Fruit fly (Drosophila melanogaster) whole organism, pupa: ENCODE data around the gene mRpS18C.

ENCODE experiments used
- CG10348 ChIP-seq: fragments of 200-800 bp; sonication (Bioruptor generic); IDR thresholded peaks from 2 replicates; pipeline ENCODE4 v1.3.6; 2022; ENCODE audit warnings: missing biosample characterization, missing genetic modification characterization
- CG12605 ChIP-seq: fragments of 200-800 bp; sonication (Bioruptor generic); IDR thresholded peaks from 2 replicates; pipeline ENCODE4 v1.3.6; 2022; ENCODE audit warnings: missing biosample characterization, missing genetic modification characterization
- CG13204 ChIP-seq: fragments of 200-800 bp; sonication (Bioruptor generic); optimal IDR thresholded peaks from 2 replicates; lab custom pipeline; 2018; ENCODE audit warnings: missing biosample characterization, mild to moderate bottlenecking, missing genetic modification characterization, moderate library complexity
- CG14655 ChIP-seq: fragments of 200-800 bp; sonication (Bioruptor generic); optimal IDR thresholded peaks from 3 replicates; lab custom pipeline; 2017; ENCODE audit warnings: mild to moderate bottlenecking, missing biosample characterization, missing genetic modification reagents, missing genetic modification characterization
- CG15710 ChIP-seq: fragments of 200-800 bp; sonication (Bioruptor generic); optimal IDR thresholded peaks from 2 replicates; lab custom pipeline; 2018; ENCODE audit warnings: missing biosample characterization, mild to moderate bottlenecking, missing genetic modification characterization, moderate library complexity
- CG17806 ChIP-seq: fragments of 200-800 bp; sonication (Bioruptor generic); optimal IDR thresholded peaks from 2 replicates; lab custom pipeline; 2018; ENCODE audit warnings: missing biosample characterization, mild to moderate bottlenecking, missing genetic modification characterization, moderate library complexity
- CG32121 ChIP-seq: fragments of 200-800 bp; sonication (Bioruptor generic); IDR thresholded peaks from 2 replicates; pipeline ENCODE4 v1.3.6; 2022; ENCODE audit warnings: missing biosample characterization, missing genetic modification characterization
- CG34367 ChIP-seq: fragments of 200-800 bp; sonication (Bioruptor generic); optimal IDR thresholded peaks from 2 replicates; lab custom pipeline; 2018; ENCODE audit warnings: missing biosample characterization, mild to moderate bottlenecking, missing genetic modification characterization
- CG4496 ChIP-seq: fragments of 200-800 bp; sonication (Bioruptor generic); IDR thresholded peaks from 3 replicates; pipeline ENCODE4 v1.3.6; 2022; ENCODE audit warnings: missing biosample characterization, missing genetic modification characterization
- CG8159 ChIP-seq: fragments of 200-800 bp; sonication (Bioruptor generic); optimal IDR thresholded peaks from 3 replicates; lab custom pipeline; 2018; ENCODE audit warnings: missing biosample characterization, mild to moderate bottlenecking, missing genetic modification characterization, moderate library complexity
- CG8301 ChIP-seq: fragments of 200-800 bp; sonication (Bioruptor generic); optimal IDR thresholded peaks from 2 replicates; lab custom pipeline; 2018; ENCODE audit warnings: missing biosample characterization, mild to moderate bottlenecking, missing genetic modification characterization
- CG9948 ChIP-seq: fragments of 200-800 bp; sonication (Bioruptor generic); optimal IDR thresholded peaks from 2 replicates; lab custom pipeline; 2018; ENCODE audit warnings: missing biosample characterization, mild to moderate bottlenecking, missing genetic modification characterization, moderate library complexity
- D1 ChIP-seq: fragments of 200-800 bp; sonication (Bioruptor generic); optimal IDR thresholded peaks from 2 replicates; lab custom pipeline; 2018; ENCODE audit warnings: missing biosample characterization, mild to moderate bottlenecking, missing genetic modification characterization, moderate library complexity
- EcR ChIP-seq: fragments of 200-800 bp; sonication (Bioruptor generic); optimal IDR thresholded peaks from 3 replicates; lab custom pipeline; 2019; ENCODE audit warnings: missing biosample characterization, missing genetic modification characterization, mild to moderate bottlenecking, moderate library complexity, missing genetic modification reagents
- Ets98B ChIP-seq: fragments of 200-800 bp; sonication (Bioruptor generic); IDR thresholded peaks from 2 replicates; pipeline ENCODE4 v1.3.6; 2022; ENCODE audit warnings: missing biosample characterization, missing genetic modification characterization
- Pif1A ChIP-seq: fragments of 200-800 bp; sonication (Bioruptor generic); optimal IDR thresholded peaks from 3 replicates; lab custom pipeline; 2016; ENCODE audit warnings: missing biosample characterization, missing genetic modification characterization
- Pif1B ChIP-seq: fragments of 200-800 bp; sonication (Bioruptor generic); optimal IDR thresholded peaks from 3 replicates; lab custom pipeline; 2016; ENCODE audit warnings: missing biosample characterization, missing genetic modification characterization
- Snoo ChIP-seq: fragments of 200-800 bp; sonication (Bioruptor generic); optimal IDR thresholded peaks from 3 replicates; lab custom pipeline; 2017; ENCODE audit warnings: missing biosample characterization, mild to moderate bottlenecking, missing genetic modification characterization, inconsistent platforms
- fd96Ca ChIP-seq: fragments of 200-800 bp; sonication (Bioruptor generic); IDR thresholded peaks from 3 replicates; pipeline ENCODE4 v1.3.6; 2022; ENCODE audit warnings: missing biosample characterization, missing genetic modification characterization
- gl ChIP-seq: fragments of 200-800 bp; sonication (Bioruptor generic); optimal IDR thresholded peaks from 2 replicates; lab custom pipeline; 2018; ENCODE audit warnings: missing biosample characterization, mild to moderate bottlenecking, missing genetic modification characterization
- rn ChIP-seq: fragments of 200-800 bp; sonication (Bioruptor generic); IDR thresholded peaks from 2 replicates; pipeline ENCODE4 v1.3.6; 2022; ENCODE audit warnings: missing biosample characterization, missing genetic modification characterization

mRpS18C gene

dm6 chr3R:30424993-30425392 lies 1.2 kb downstream of the mRpS18C start, which contains the start of gene CG15536:
Gene CG15536, minus strand, starts transcription at chr3R:30425162.
- no peak for TF ChIP-seq CG14655 (GFP tag; lab: Kevin White, UChicago)
- TF ChIP-seq CG12605 (GFP tag; lab: Robert Waterston, UW) = no peak
- no peak for TF ChIP-seq EcR (GFP tag; lab: Kevin White, UChicago)
- TF ChIP-seq fd96Ca = no peak
- TF ChIP-seq CG13204 (GFP tag; lab: Kevin White, UChicago) = no peak
- no peak for TF ChIP-seq gl (tag; lab: Kevin White, UChicago)
- no peak for TF ChIP-seq CG32121
- no peak for TF ChIP-seq CG8159 (tag; lab: Kevin White, UChicago)
- TF ChIP-seq rn (GFP tag; lab: Robert Waterston, UW) = no peak
- no peak for TF ChIP-seq Pif1B (GFP tag; lab: Kevin White, UChicago)
- no peak for TF ChIP-seq CG10348 (GFP tag; lab: Robert Waterston, UW)
- no peak for TF ChIP-seq D1
- no peak for TF ChIP-seq Pif1A
- TF ChIP-seq CG4496 (GFP tag; lab: Robert Waterston, UW) = no peak

- no peak for TF ChIP-seq CG8301 (tag; lab: Kevin White, UChicago)
- TF ChIP-seq gl (tag; lab: Kevin White, UChicago) = no peak
- no peak for TF ChIP-seq CG13204 (GFP tag; lab: Kevin White, UChicago)
- no peak for TF ChIP-seq CG9948 (tag; lab: Kevin White, UChicago)
- TF ChIP-seq CG17806 (tag; lab: Kevin White, UChicago) = no peak
- no peak for TF ChIP-seq Pif1B (GFP tag; lab: Kevin White, UChicago)
- no peak for TF ChIP-seq D1
- no peak for TF ChIP-seq rn (GFP tag; lab: Robert Waterston, UW)
- no peak for TF ChIP-seq fd96Ca
- no peak for TF ChIP-seq CG4496 (GFP tag; lab: Robert Waterston, UW)
- TF ChIP-seq CG14655 (GFP tag; lab: Kevin White, UChicago) = no peak
- TF ChIP-seq Pif1A = no peak
- no peak for TF ChIP-seq CG15710 (tag; lab: Kevin White, UChicago)
- TF ChIP-seq CG32121 = no peak
Observed at dm6 chr3R:30425622-30426021, 1.8 kb downstream of the mRpS18C start.

- TF ChIP-seq CG13204 (GFP tag; lab: Kevin White, UChicago) (no peak), Pif1A (no peak), rn (GFP tag; lab: Robert Waterston, UW) (no peak), CG17806 (tag; lab: Kevin White, UChicago) (no peak), CG34367 (tag; lab: Kevin White, UChicago) (no peak), EcR (GFP tag; lab: Kevin White, UChicago) (no peak), CG15710 (tag; lab: Kevin White, UChicago) (no peak), CG10348 (GFP tag; lab: Robert Waterston, UW) (no peak)
Observed at dm6 chr3R:30426626-30427025, 2.9 kb downstream of the mRpS18C start.

dm6 chr3R:30427805-30428359 lies 4.1 kb downstream of the mRpS18C start, which contains the start of gene CG2218:
Gene CG2218, minus strand, starts transcription at chr3R:30428276.
- TF ChIP-seq CG15710 (tag; lab: Kevin White, UChicago) = no peak
- TF ChIP-seq D1 = no peak
- no peak for TF ChIP-seq Pif1B (GFP tag; lab: Kevin White, UChicago)
- TF ChIP-seq CG4496 (GFP tag; lab: Robert Waterston, UW) = peak; percentile 64; the same call in 2 of the 3 replicates
- no peak for TF ChIP-seq rn (GFP tag; lab: Robert Waterston, UW)
- no peak for TF ChIP-seq Pif1A
- TF ChIP-seq CG8301 (tag; lab: Kevin White, UChicago) = no peak
- TF ChIP-seq Snoo (tag; lab: Kevin White, UChicago) = no peak
- TF ChIP-seq CG9948 (tag; lab: Kevin White, UChicago) = no peak
- no peak for TF ChIP-seq CG12605 (GFP tag; lab: Robert Waterston, UW)
- TF ChIP-seq EcR (GFP tag; lab: Kevin White, UChicago) = no peak
- TF ChIP-seq CG8159 (tag; lab: Kevin White, UChicago) = no peak
- no peak for TF ChIP-seq CG32121
- peak; percentile 42 for TF ChIP-seq gl (tag; lab: Kevin White, UChicago)
- TF ChIP-seq CG17806 (tag; lab: Kevin White, UChicago) = no peak
- no peak for TF ChIP-seq fd96Ca

dm6 chr3R:30428459-30428858 lies 4.7 kb downstream of the mRpS18C start, which contains the start of gene CG15533:
Gene CG15533, plus strand, starts transcription at chr3R:30428820.
- no peak for TF ChIP-seq Ets98B (GFP tag; lab: Robert Waterston, UW)

- TF ChIP-seq CG4496 (GFP tag; lab: Robert Waterston, UW) = no peak
Observed at dm6 chr3R:30431258-30432114, 7.7 kb downstream of the mRpS18C start, which contains the start of gene CG15534. Gene CG15534, plus strand, starts transcription at chr3R:30432064.
